Fruit fly (Drosophila melanogaster) whole organism, embryonic: ENCODE data around the gene Fer3.

Experiments used
- Asciz ChIP-seq: fragments of 200-800 bp; sonication (Bioruptor generic); optimal IDR thresholded peaks from 2 replicates; lab custom pipeline; 2017; ENCODE audit warnings: missing biosample characterization, mild to moderate bottlenecking, missing genetic modification characterization, missing genetic modification reagents
- BtbVII ChIP-seq: fragments of 200-800 bp; sonication (Bioruptor generic); optimal IDR thresholded peaks from 3 replicates; lab custom pipeline; 2017; ENCODE audit warnings: missing biosample characterization, mild to moderate bottlenecking, missing genetic modification characterization
- CG10147 ChIP-seq: fragments of 200-800 bp; sonication (Bioruptor generic); optimal IDR thresholded peaks from 2 replicates; lab custom pipeline; 2019; ENCODE audit warnings: missing biosample characterization, mild to moderate bottlenecking, missing genetic modification characterization, moderate library complexity
- CG10267 ChIP-seq: fragments of 200-800 bp; sonication (Bioruptor generic); optimal IDR thresholded peaks from 2 replicates; lab custom pipeline; 2018; ENCODE audit warnings: missing biosample characterization, mild to moderate bottlenecking, missing genetic modification characterization, moderate library complexity
- CG10543 ChIP-seq: fragments of 200-800 bp; sonication (Bioruptor generic); optimal IDR thresholded peaks from 3 replicates; lab custom pipeline; 2017; ENCODE audit warnings: missing biosample characterization, mild to moderate bottlenecking, missing genetic modification characterization, moderate library complexity
- CG11695 ChIP-seq: fragments of 200-800 bp; sonication (Bioruptor generic); IDR thresholded peaks from 3 replicates; pipeline ENCODE4 v1.3.6; 2022; ENCODE audit warnings: missing biosample characterization, missing genetic modification characterization
- CG1233 ChIP-seq: fragments of 200-800 bp; sonication (Bioruptor generic); optimal IDR thresholded peaks from 4 replicates; lab custom pipeline; 2018; ENCODE audit warnings: missing biosample characterization, mild to moderate bottlenecking, missing genetic modification characterization
- CG13424 ChIP-seq: fragments of 200-800 bp; sonication (Bioruptor generic); optimal IDR thresholded peaks from 2 replicates; lab custom pipeline; 2019; ENCODE audit warnings: missing biosample characterization, mild to moderate bottlenecking, missing genetic modification characterization, moderate library complexity
- CG15479 ChIP-seq: fragments of 200-800 bp; sonication (Bioruptor generic); optimal IDR thresholded peaks from 3 replicates; lab custom pipeline; 2019; ENCODE audit warnings: missing biosample characterization, mild to moderate bottlenecking, missing genetic modification characterization, moderate library complexity
- CG15696 ChIP-seq: fragments of 200-800 bp; sonication (Bioruptor generic); optimal IDR thresholded peaks from 2 replicates; lab custom pipeline; 2019; ENCODE audit warnings: missing biosample characterization, mild to moderate bottlenecking, missing genetic modification characterization, moderate library complexity
- CG1603 ChIP-seq: fragments of 200-800 bp; sonication (Bioruptor generic); optimal IDR thresholded peaks from 2 replicates; lab custom pipeline; 2019; ENCODE audit warnings: missing biosample characterization, mild to moderate bottlenecking, missing genetic modification characterization, moderate library complexity
- CG1647 ChIP-seq: fragments of 200-800 bp; sonication (Bioruptor generic); optimal IDR thresholded peaks from 3 replicates; lab custom pipeline; 2016; ENCODE audit warnings: missing biosample characterization, missing genetic modification characterization
- CG17186 ChIP-seq: fragments of 200-800 bp; sonication (Bioruptor generic); optimal IDR thresholded peaks from 3 replicates; lab custom pipeline; 2017; ENCODE audit warnings: missing biosample characterization, missing genetic modification reagents, missing genetic modification characterization
- CG18619 ChIP-seq: fragments of 200-800 bp; sonication (Bioruptor generic); optimal IDR thresholded peaks from 3 replicates; lab custom pipeline; 2017; ENCODE audit warnings: missing biosample characterization, mild to moderate bottlenecking, missing genetic modification characterization
- CG2199 ChIP-seq: fragments of 200-800 bp; sonication (Bioruptor generic); IDR thresholded peaks from 3 replicates; pipeline ENCODE4 v1.3.6; 2022; ENCODE audit warnings: missing biosample characterization, missing genetic modification characterization
- CG31365 ChIP-seq: fragments of 200-800 bp; sonication (Bioruptor generic); optimal IDR thresholded peaks from 2 replicates; lab custom pipeline; 2018; ENCODE audit warnings: missing biosample characterization, mild to moderate bottlenecking, missing genetic modification characterization
- CG32772 ChIP-seq: fragments of 200-800 bp; sonication (Bioruptor generic); IDR thresholded peaks from 2 replicates; pipeline ENCODE4 v1.3.6; 2022; ENCODE audit warnings: missing biosample characterization, missing genetic modification characterization
- CG4360 ChIP-seq: fragments of 200-800 bp; sonication (Bioruptor generic); IDR thresholded peaks from 2 replicates; pipeline ENCODE4 v1.3.6; 2022; ENCODE audit warnings: missing biosample characterization, missing genetic modification characterization
- CG7963 ChIP-seq: fragments of 200-800 bp; sonication (Bioruptor generic); IDR thresholded peaks from 3 replicates; pipeline ENCODE4 v1.3.6; 2022; ENCODE audit warnings: missing biosample characterization, missing genetic modification characterization; ENCODE audit not compliant: partially characterized antibody
- CG9727 ChIP-seq: fragments of 200-800 bp; sonication (Bioruptor generic); optimal IDR thresholded peaks from 3 replicates; lab custom pipeline; 2017; ENCODE audit warnings: missing biosample characterization, mild to moderate bottlenecking, missing genetic modification characterization
- CrebB ChIP-seq: fragments of 200-800 bp; sonication (Bioruptor generic); optimal IDR thresholded peaks from 3 replicates; lab custom pipeline; 2018; ENCODE audit warnings: missing biosample characterization, mild to moderate bottlenecking, missing genetic modification characterization
- D ChIP-seq, 2 experiments: fragments of 200-800 bp in 1 of 2; fragments of >200 bp in 1 of 2; sonication (Bioruptor generic) in 1 of 2; optimal IDR thresholded peaks; 2 replicates in 1 of 2; 3 replicates in 1 of 2; lab custom pipeline; 2017; ENCODE audit warnings: mild to moderate bottlenecking in 1 of 2, missing biosample characterization in 1 of 2, missing genetic modification characterization in 1 of 2, missing genetic modification reagents in 1 of 2
- Deaf1 ChIP-seq: fragments of 200-800 bp; optimal IDR thresholded peaks from 3 replicates; lab custom pipeline; 2019; ENCODE audit warnings: missing biosample characterization, mild to moderate bottlenecking, missing genetic modification characterization, moderate library complexity
- Dfd ChIP-seq, 2 experiments: fragments of >200 bp; optimal IDR thresholded peaks; 2 replicates each; lab custom pipeline; 2017; ENCODE audit warnings: missing biosample characterization in 2 of 2, missing genetic modification characterization in 2 of 2
- E2f1 ChIP-seq: fragments of 200-800 bp; sonication (Bioruptor generic); IDR thresholded peaks from 2 replicates; pipeline ENCODE4 v1.3.6; 2022; ENCODE audit warnings: missing biosample characterization, missing genetic modification characterization
- ERR ChIP-seq: fragments of 200-800 bp; sonication (Bioruptor generic); optimal IDR thresholded peaks from 2 replicates; lab custom pipeline; 2016; ENCODE audit warnings: missing biosample characterization, missing genetic modification characterization
- Fer2 ChIP-seq: fragments of 200-800 bp; sonication (Bioruptor generic); optimal IDR thresholded peaks from 2 replicates; lab custom pipeline; 2018; ENCODE audit warnings: missing biosample characterization, mild to moderate bottlenecking, missing genetic modification characterization, moderate library complexity
- HLH4C ChIP-seq: fragments of 200-800 bp; sonication (Bioruptor generic); IDR thresholded peaks from 3 replicates; pipeline ENCODE4 v1.3.6; 2022; ENCODE audit warnings: missing biosample characterization, missing genetic modification characterization; ENCODE audit not compliant: partially characterized antibody
- Hr51 ChIP-seq, 2 experiments: fragments of 200-800 bp; sonication (Bioruptor generic); optimal IDR thresholded peaks; 2 replicates in 1 of 2; 3 replicates in 1 of 2; lab custom pipeline; 2016 to 2018; ENCODE audit warnings: missing biosample characterization in 2 of 2, missing genetic modification characterization in 2 of 2, mild to moderate bottlenecking in 1 of 2, moderate library complexity in 1 of 2
- Neu2 ChIP-seq: fragments of 200-800 bp; sonication (Bioruptor generic); optimal IDR thresholded peaks from 3 replicates; lab custom pipeline; 2016; ENCODE audit warnings: missing biosample characterization, missing genetic modification characterization, borderline replicate concordance
- Nf-YA ChIP-seq: fragments of 200-800 bp; sonication (Bioruptor generic); IDR thresholded peaks from 2 replicates; pipeline ENCODE4 v1.3.6; 2022; ENCODE audit warnings: missing biosample characterization, missing genetic modification characterization
- Rfx ChIP-seq: fragments of 200-800 bp; sonication (Bioruptor generic); IDR thresholded peaks from 2 replicates; pipeline ENCODE4 v1.3.6; 2022; ENCODE audit warnings: missing biosample characterization, missing genetic modification characterization
- Sox100B ChIP-seq: fragments of 200-800 bp; sonication (Bioruptor generic); optimal IDR thresholded peaks from 3 replicates; lab custom pipeline; 2018; ENCODE audit warnings: missing biosample characterization, mild to moderate bottlenecking, missing genetic modification characterization
- TFAM ChIP-seq: fragments of 200-800 bp; sonication (Bioruptor generic); optimal IDR thresholded peaks from 2 replicates; lab custom pipeline; 2017; ENCODE audit warnings: missing biosample characterization, missing genetic modification characterization, inconsistent platforms
- Trl ChIP-seq, 3 experiments: fragments of >200 bp in 2 of 3; fragments of 200-800 bp in 1 of 3; sonication (Bioruptor generic) in 1 of 3; optimal IDR thresholded peaks; 2 replicates in 1 of 3; 3 replicates in 2 of 3; lab custom pipeline; 2016 to 2017; ENCODE audit warnings: missing biosample characterization in 1 of 3, missing genetic modification characterization in 1 of 3
- br ChIP-seq: fragments of >200 bp; optimal IDR thresholded peaks from 2 replicates; lab custom pipeline; 2017
- ems ChIP-seq: fragments of 200-800 bp; sonication (Bioruptor generic); optimal IDR thresholded peaks from 3 replicates; lab custom pipeline; 2016; ENCODE audit warnings: missing biosample characterization, missing genetic modification characterization
- eyg ChIP-seq: fragments of 200-800 bp; sonication (Bioruptor generic); optimal IDR thresholded peaks from 3 replicates; lab custom pipeline; 2016; ENCODE audit warnings: missing biosample characterization, missing genetic modification characterization
- gsb-n ChIP-seq: fragments of 200-800 bp; sonication (Bioruptor generic); optimal IDR thresholded peaks from 3 replicates; lab custom pipeline; 2018; ENCODE audit warnings: missing biosample characterization, mild to moderate bottlenecking, missing genetic modification characterization
- peb ChIP-seq: fragments of 200-800 bp; sonication (Bioruptor generic); IDR thresholded peaks from 2 replicates; pipeline ENCODE4 v1.3.6; 2022; ENCODE audit warnings: missing biosample characterization, missing genetic modification characterization
- psq ChIP-seq: fragments of 200-800 bp; sonication (Bioruptor generic); optimal IDR thresholded peaks from 2 replicates; lab custom pipeline; 2017; ENCODE audit warnings: missing biosample characterization, missing genetic modification characterization
- seq ChIP-seq: fragments of 200-800 bp; sonication (Bioruptor generic); IDR thresholded peaks from 2 replicates; pipeline ENCODE4 v1.3.6; 2022; ENCODE audit warnings: missing biosample characterization, missing genetic modification characterization
- sim ChIP-seq: fragments of 200-800 bp; sonication (Bioruptor generic); IDR thresholded peaks from 2 replicates; pipeline ENCODE4 v1.3.6; 2022; ENCODE audit warnings: missing biosample characterization, missing genetic modification characterization
- slbo ChIP-seq: fragments of 200-800 bp; sonication (Bioruptor generic); IDR thresholded peaks from 2 replicates; pipeline ENCODE4 v1.3.6; 2022; ENCODE audit warnings: missing biosample characterization, missing genetic modification characterization
- tgo ChIP-seq: fragments of 200-800 bp; sonication (Bioruptor generic); IDR thresholded peaks from 3 replicates; pipeline ENCODE4 v1.3.6; 2022; ENCODE audit warnings: missing biosample characterization, missing genetic modification characterization
- tin ChIP-seq: fragments of 200-800 bp; sonication (Bioruptor generic); optimal IDR thresholded peaks from 3 replicates; lab custom pipeline; 2016; ENCODE audit warnings: missing biosample characterization, missing genetic modification characterization
- unpg ChIP-seq: fragments of 200-800 bp; sonication (Bioruptor generic); optimal IDR thresholded peaks from 3 replicates; lab custom pipeline; 2018; ENCODE audit warnings: missing biosample characterization, mild to moderate bottlenecking, missing genetic modification characterization, moderate library complexity

Fer3 gene

dm6 chr3R:11649449-11649848 is 44.7 kb downstream of the Fer3 start (continued):
- TF ChIP-seq unpg (GFP tag; lab: Kevin White, UChicago) (peak; percentile 96), ERR (GFP tag; lab: Kevin White, UChicago) (peak; percentile 95), CG7963 (GFP tag; lab: Robert Waterston, UW) (no peak), CG2199 (GFP tag; lab: Robert Waterston, UW) (peak; percentile 92; the same call in 2 of the 3 replicates), CrebB (tag; lab: Kevin White, UChicago) (peak; percentile 93), ems (GFP tag; lab: Kevin White, UChicago) (peak; percentile 96), CG11695 (GFP tag; lab: Robert Waterston, UW) (peak; percentile 94), eyg (GFP tag; lab: Kevin White, UChicago) (peak; percentile 96), peb (GFP tag; lab: Robert Waterston, UW) (peak; percentile 91), CG32772 (GFP tag; lab: Robert Waterston, UW) (peak; percentile 95), psq (GFP tag; lab: Kevin White, UChicago) (peak; percentile 78), CG1603 (tag; lab: Kevin White, UChicago) (peak; percentile 93), Rfx (GFP tag; lab: Robert Waterston, UW) (peak; percentile 99), CG15479 (no peak), Asciz (GFP tag; lab: Kevin White, UChicago) (peak; percentile 89), Nf-YA (peak; percentile 93), gsb-n (tag; lab: Kevin White, UChicago) (peak; percentile 73), sim (GFP tag; lab: Robert Waterston, UW) (peak; percentile 89), CG9727 (GFP tag; lab: Kevin White, UChicago) (peak; percentile 89), slbo (GFP tag; lab: Robert Waterston, UW) (peak; percentile 99), tin (peak; percentile 96), tgo (GFP tag; lab: Robert Waterston, UW) (peak; percentile 97), CG31365 (tag; lab: Kevin White, UChicago) (peak; percentile 84), CG13424 (peak; percentile 96), E2f1 (GFP tag; lab: Robert Waterston, UW) (peak; percentile 97), Dfd (GFP tag; optimal IDR thresholded peaks at IDR 0.05; lab: Kevin White, UChicago) (no peak), Neu2 (GFP tag; lab: Kevin White, UChicago) (peak; percentile 77), HLH4C (GFP tag; lab: Robert Waterston, UW) (no peak), Deaf1 (tag; lab: Kevin White, UChicago) (peak; percentile 51), TFAM (GFP tag; lab: Kevin White, UChicago) (peak; percentile 8), CG10147 (GFP tag; lab: Kevin White, UChicago) (peak; percentile 95), br (no peak), Hr51 (GFP tag; optimal IDR thresholded peaks at IDR 0.05; lab: Kevin White, UChicago) (peak; percentile 94 to 96), D (optimal IDR thresholded peaks at IDR 0.05; lab: Kevin White, UChicago) (no peak), D (GFP tag; optimal IDR thresholded peaks at IDR 0.05; lab: Kevin White, UChicago) (peak; percentile 82), Fer2 (peak; percentile 96), CG4360 (GFP tag; lab: Robert Waterston, UW) (peak; percentile 59; the same call in 1 of the 2 replicates), CG1647 (peak; percentile 96), seq (GFP tag; lab: Robert Waterston, UW) (peak; percentile 95), CG10267 (peak; percentile 77), CG17186 (GFP tag; lab: Kevin White, UChicago) (peak; percentile 34), Sox100B (peak; percentile 91), BtbVII (GFP tag; lab: Kevin White, UChicago) (peak; percentile 93), Trl (optimal IDR thresholded peaks at IDR 0.05; lab: Kevin White, UChicago) (no peak), Trl (GFP tag; optimal IDR thresholded peaks at IDR 0.05; lab: Kevin White, UChicago) (peak; percentile 98), CG18619 (peak; percentile 94), CG10543 (GFP tag; lab: Kevin White, UChicago) (peak; percentile 98), CG1233 (GFP tag; lab: Kevin White, UChicago) (peak; percentile 95), CG15696 (peak; percentile 83)
